Worm (Caenorhabditis elegans): ENCODE results near the gene F15E6.5.

DNA sequence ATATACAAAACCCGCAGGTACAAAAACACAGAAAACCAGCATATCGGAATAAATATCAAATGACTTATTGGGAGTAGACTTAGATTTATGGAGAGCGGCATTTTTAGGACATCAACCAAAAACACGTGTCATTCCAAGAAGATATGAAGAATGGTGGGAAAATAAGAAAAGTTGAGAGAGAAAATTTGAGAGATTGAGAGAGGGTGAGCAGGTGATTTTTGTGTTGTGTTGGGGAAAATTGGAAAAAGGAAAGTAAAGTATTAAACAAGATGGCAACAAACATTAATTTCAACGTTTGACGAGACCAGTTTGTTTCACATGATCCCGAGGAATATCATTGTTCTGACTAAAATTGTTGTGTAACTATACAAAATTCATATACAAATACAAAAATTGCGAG, 1.0 kb upstream of the F15E6.5 start, which contains the start of gene srv-4:
- TF ChIP-seq unc-62 (GFP tag; optimal IDR thresholded peaks at IDR 0.05) (no peak), nhr-28 (tag; optimal IDR thresholded peaks at IDR 0.05) (no peak), snpc-4 (tag; optimal IDR thresholded peaks at IDR 0.05) (no peak), nhr-12 (tag; optimal IDR thresholded peaks at IDR 0.05) (no peak), pha-4 (tag; optimal IDR thresholded peaks at IDR 0.05) (no peak), nhr-237 (tag; optimal IDR thresholded peaks at IDR 0.05) (no peak)
